Worm (Caenorhabditis elegans) whole organism, L3 larva: ENCODE measurements around the gene Y6E2A.1.

Experiments used
- sea-2 ChIP-seq: fragments of 150-350 bp; sonication (generic microtip); optimal IDR thresholded peaks from 4 replicates; lab custom pipeline; 2014; ENCODE audit warnings: missing biosample characterization, missing genetic modification reagents, missing genetic modification characterization
- unc-62 ChIP-seq: fragments of 150-350 bp; sonication (generic microtip); optimal IDR thresholded peaks from 4 replicates; lab custom pipeline; 2014; ENCODE audit warnings: missing biosample characterization, missing genetic modification reagents, missing genetic modification characterization

- TF ChIP-seq unc-62 (no peak), sea-2 (GFP tag; lab: Kevin White, UChicago) (no peak)
Measured at ce11 chrV:15733568-15733967, 23.3 kb upstream of the Y6E2A.1 start, which contains the start of gene T23D5.3.
